Worm (Caenorhabditis elegans) whole organism, L4 larva: ENCODE measurements around the gene srbc-39.

ENCODE experiments used
- T26A8.4 ChIP-seq: fragments of 200-800 bp; sonication (Bioruptor generic); IDR thresholded peaks from 2 replicates; pipeline ENCODE4 v1.3.6; 2022; ENCODE audit warnings: missing genetic modification characterization, missing compliant biosample characterization
- aly-2 ChIP-seq: sonication (generic microtip); optimal IDR thresholded peaks from 2 replicates; lab custom pipeline; 2018; ENCODE audit warnings: missing biosample characterization, missing genetic modification characterization

ce11 chrV:702260-702659 is 6.6 kb upstream of the srbc-39 start, which contains the start of gene srbc-37:
- no peak for TF ChIP-seq T26A8.4 (GFP tag; lab: Robert Waterston, UW)
- TF ChIP-seq aly-2 (tag; lab: Kevin White, UChicago) = no peak
